Worm (Caenorhabditis elegans): ENCODE data around the gene hsp-75.

Gene hsp-75

ce11 chrIII:7239416-7239815 lies 12.9 kb upstream of the hsp-75 start:
- TF ChIP-seq madf-6 (GFP tag; IDR thresholded peaks at IDR 0.05) (no peak), nfyb-1 (GFP tag; IDR thresholded peaks at IDR 0.05) (no peak), F39B2.1 (GFP tag; IDR thresholded peaks at IDR 0.05) (no peak), F22D6.2 (tag; optimal IDR thresholded peaks at IDR 0.05) (no peak)

- TF ChIP-seq cebp-1 (GFP tag; IDR thresholded peaks at IDR 0.05) (no peak), cebp-1 (tag; optimal IDR thresholded peaks at IDR 0.05) (peak; percentile 89), egl-44 (GFP tag; IDR thresholded peaks at IDR 0.05) (no peak), nhr-80 (tag; optimal IDR thresholded peaks at IDR 0.05) (no peak)
Measured at ce11 chrIII:7238727-7239126, 12.2 kb upstream of the hsp-75 start, which contains the start of gene pars-1. pars-1 (plus strand) TSS chrIII:7239027.

- peak; percentile 56 for TF ChIP-seq lsl-1 (GFP tag; optimal IDR thresholded peaks at IDR 0.05)
- TF ChIP-seq ceh-91 (GFP tag; IDR thresholded peaks at IDR 0.05), result peak; percentile 63; the same call in 1 of the 2 replicates
- peak; percentile 43; the same call in 1 of the 2 replicates for TF ChIP-seq D2030.7 (GFP tag; IDR thresholded peaks at IDR 0.05)
- TF ChIP-seq hmg-1.2 (GFP tag; IDR thresholded peaks at IDR 0.05), result 0 out of 2 replicates have a peak, but pooled peaks have one; percentile 12
- TF ChIP-seq efl-1 (GFP tag; optimal IDR thresholded peaks at IDR 0.05), result peak; percentile 32
- TF ChIP-seq dox-1 (GFP tag; IDR thresholded peaks at IDR 0.05), result peak; percentile 61; the same call in 1 of the 2 replicates
- 0 out of 2 replicates have a peak, but pooled peaks have one; percentile 8 for TF ChIP-seq egrh-3 (GFP tag; IDR thresholded peaks at IDR 0.05)
- TF ChIP-seq madf-6 (GFP tag; IDR thresholded peaks at IDR 0.05), result peak; percentile 57
- TF ChIP-seq F33H1.4 (GFP tag; IDR thresholded peaks at IDR 0.05), result peak; percentile 82
Measured at ce11 chrIII:7237877-7238276, 11.4 kb upstream of the hsp-75 start.

ce11 chrIII:7235660-7236059 lies 9.2 kb upstream of the hsp-75 start:
- TF ChIP-seq egrh-3 (GFP tag; IDR thresholded peaks at IDR 0.05), result peak; percentile 69; the same call in 1 of the 2 replicates

- TF ChIP-seq T26A5.8 (tag; optimal IDR thresholded peaks at IDR 0.05) (no peak), lin-35 (GFP tag; optimal IDR thresholded peaks at IDR 0.05) (peak in 1 of 3 experiments; percentile 66), nhr-179 (tag; optimal IDR thresholded peaks at IDR 0.05) (no peak), mcd-1 (GFP tag; IDR thresholded peaks at IDR 0.05) (peak; percentile 63), F23B12.7 (tag; optimal IDR thresholded peaks at IDR 0.05; ENCODE audit: insufficient read depth) (peak; percentile 12), nhr-27 (tag; optimal IDR thresholded peaks at IDR 0.05) (no peak), gei-17 (GFP tag; optimal IDR thresholded peaks at IDR 0.05) (no peak), madf-6 (GFP tag; IDR thresholded peaks at IDR 0.05) (peak; percentile 54; the same call in 1 of the 2 replicates), nfyb-1 (GFP tag; IDR thresholded peaks at IDR 0.05) (no peak), rcor-1 (GFP tag; IDR thresholded peaks at IDR 0.05) (0 out of 2 replicates have a peak, but pooled peaks have one; percentile 9), tbp1 (GFP tag; optimal IDR thresholded peaks at IDR 0.05) (peak; percentile 21), F57C9.4 (tag; optimal IDR thresholded peaks at IDR 0.05) (no peak), Y79H2A.3 (GFP tag; conservative IDR thresholded peaks at IDR 0.05) (no peak), pha-4 (tag; optimal IDR thresholded peaks at IDR 0.05) (peak; percentile 45), sea-2 (GFP tag; IDR thresholded peaks at IDR 0.05) (no peak), xnd-1 (tag; optimal IDR thresholded peaks at IDR 0.05) (no peak), snpc-4 (GFP tag; optimal IDR thresholded peaks at IDR 0.05) (no peak), snpc-4 (tag; optimal IDR thresholded peaks at IDR 0.05) (peak in 3 of 4 experiments; percentile 23 to 81 (median 42)), nfya-1 (tag; optimal IDR thresholded peaks at IDR 0.05; ENCODE audit: borderline replicate concordance, insufficient read depth) (no peak), snpc-3.4 (tag; optimal IDR thresholded peaks at IDR 0.05) (peak; percentile 50), lsl-1 (GFP tag; optimal IDR thresholded peaks at IDR 0.05) (peak; percentile 20), ztf-18 (tag; optimal IDR thresholded peaks at IDR 0.05) (peak; percentile 93), cebp-1 (GFP tag; IDR thresholded peaks at IDR 0.05) (no peak), cebp-1 (tag; optimal IDR thresholded peaks at IDR 0.05) (peak; percentile 45), Y56A3A.18 (GFP tag; IDR thresholded peaks at IDR 0.05) (no peak), attf-3 (GFP tag; conservative IDR thresholded peaks at IDR 0.05) (0 out of 2 replicates have a peak, but pooled peaks have one; percentile 37), dpl-1 (GFP tag; optimal IDR thresholded peaks at IDR 0.05) (no peak), F39B2.1 (GFP tag; IDR thresholded peaks at IDR 0.05) (no peak), mel-28 (tag; optimal IDR thresholded peaks at IDR 0.05; ENCODE audit: borderline replicate concordance) (no peak), ceh-79 (tag; optimal IDR thresholded peaks at IDR 0.05) (no peak), hmg-1.2 (GFP tag; IDR thresholded peaks at IDR 0.05) (peak; percentile 37; the same call in 1 of the 2 replicates), F33H1.4 (GFP tag; IDR thresholded peaks at IDR 0.05) (peak; percentile 52)
Measured at ce11 chrIII:7234148-7234547, 7.6 kb upstream of the hsp-75 start, which contains the start of gene ndus-8. ndus-8 (minus strand) TSS chrIII:7234202.
